Fruit fly (Drosophila melanogaster): ENCODE measurements around the gene plh.

DNA sequence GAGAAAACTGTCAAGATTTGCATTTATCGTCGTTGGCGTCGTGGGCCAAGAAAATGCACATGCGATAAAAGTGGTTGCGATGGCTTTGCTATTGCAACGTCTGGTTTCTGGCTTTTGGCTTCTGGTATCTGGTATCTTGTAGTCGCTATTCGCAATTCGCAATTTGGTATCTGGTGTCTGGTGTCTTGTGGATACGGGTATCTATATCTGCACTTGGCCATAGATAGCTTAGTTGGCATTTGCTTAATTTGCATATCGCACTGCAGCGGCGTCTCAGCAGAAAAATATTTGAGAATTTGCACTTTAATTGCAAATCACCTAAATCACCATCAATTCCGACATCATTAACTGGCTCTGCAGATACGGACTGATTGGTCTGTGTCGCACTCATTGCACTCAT lies 10.2 kb downstream of the plh start:
- no peak for TF ChIP-seq gl (tag; optimal IDR thresholded peaks at IDR 0.05)
- TF ChIP-seq CG13204 (GFP tag; optimal IDR thresholded peaks at IDR 0.05): no peak
- TF ChIP-seq Pif1A (GFP tag; optimal IDR thresholded peaks at IDR 0.05): no peak
- TF ChIP-seq CG12605 (GFP tag; IDR thresholded peaks at IDR 0.05): no peak
- TF ChIP-seq CG32121 (GFP tag; IDR thresholded peaks at IDR 0.05): no peak
- no peak for TF ChIP-seq CG34367 (tag; optimal IDR thresholded peaks at IDR 0.05)
- no peak for TF ChIP-seq CG8159 (tag; optimal IDR thresholded peaks at IDR 0.05)
- TF ChIP-seq CG14655 (GFP tag; optimal IDR thresholded peaks at IDR 0.05): no peak
- TF ChIP-seq Ets98B (GFP tag; IDR thresholded peaks at IDR 0.05): no peak; the same call in 1 of the 2 replicates
- no peak for TF ChIP-seq CG10348 (GFP tag; IDR thresholded peaks at IDR 0.05)
- no peak for TF ChIP-seq fd96Ca (GFP tag; IDR thresholded peaks at IDR 0.05)
- TF ChIP-seq CG8301 (tag; optimal IDR thresholded peaks at IDR 0.05): no peak
